Worm (Caenorhabditis elegans): ENCODE measurements around the gene K12H4.3.

- TF ChIP-seq unc-62 (GFP tag; optimal IDR thresholded peaks at IDR 0.05) (no peak), nhr-237 (tag; optimal IDR thresholded peaks at IDR 0.05) (no peak), hlh-1 (tag; optimal IDR thresholded peaks at IDR 0.05) (no peak)
Measured at ce11 chrIII:8063659-8064058, 17.8 kb downstream of the K12H4.3 start.
